Worm (Caenorhabditis elegans) whole organism, late embryonic: ENCODE data around the gene srg-38.
A peak's percentile ranks its signal among the peaks of the same experiment; 100 is the strongest.

Experiments used
- C08G9.2 ChIP-seq: sonication (generic microtip); optimal IDR thresholded peaks from 2 replicates; lab custom pipeline; 2016; ENCODE audit warnings: mild to moderate bottlenecking, missing genetic modification characterization, moderate library complexity, missing compliant biosample characterization
- K02D7.2 ChIP-seq: sonication (generic microtip); optimal IDR thresholded peaks from 2 replicates; lab custom pipeline; 2017; ENCODE audit warnings: mild to moderate bottlenecking, missing genetic modification characterization, missing compliant biosample characterization
- K09A11.1 ChIP-seq: sonication (generic microtip); optimal IDR thresholded peaks from 2 replicates; lab custom pipeline; 2017; ENCODE audit warnings: antibody characterized with exemption, mild to moderate bottlenecking, missing genetic modification characterization, missing compliant biosample characterization; ENCODE audit not compliant: insufficient read depth
- T23F11.4 ChIP-seq: fragments of 200-800 bp; sonication (Bioruptor generic); optimal IDR thresholded peaks from 2 replicates; lab custom pipeline; 2018; ENCODE audit warnings: mild to moderate bottlenecking, missing genetic modification characterization, missing compliant biosample characterization
- ceh-14 ChIP-seq: sonication (generic microtip); optimal IDR thresholded peaks from 2 replicates; lab custom pipeline; 2016; ENCODE audit warnings: missing genotype, missing genetic modification characterization, missing compliant biosample characterization
- ceh-2 ChIP-seq: sonication (generic microtip); optimal IDR thresholded peaks from 2 replicates; lab custom pipeline; 2016; ENCODE audit warnings: missing genotype, missing genetic modification characterization, missing compliant biosample characterization
- ceh-24 ChIP-seq: sonication (generic microtip); optimal IDR thresholded peaks from 2 replicates; lab custom pipeline; 2016; ENCODE audit warnings: mild to moderate bottlenecking, missing genetic modification characterization, missing compliant biosample characterization
- ceh-31 ChIP-seq: sonication (generic microtip); optimal IDR thresholded peaks from 2 replicates; lab custom pipeline; 2016; ENCODE audit warnings: missing genetic modification characterization, missing compliant biosample characterization
- ceh-45 ChIP-seq: fragments of 200-800 bp; sonication (Bioruptor generic); IDR thresholded peaks from 2 replicates; pipeline ENCODE4 v1.3.6; 2022; ENCODE audit warnings: missing genetic modification reagents, missing genetic modification characterization, missing compliant biosample characterization
- ceh-48 ChIP-seq: sonication (generic microtip); optimal IDR thresholded peaks from 2 replicates; lab custom pipeline; 2016; ENCODE audit warnings: missing genetic modification characterization, inconsistent platforms, missing compliant biosample characterization
- ceh-6 ChIP-seq: fragments of 200-800 bp; sonication (Bioruptor generic); optimal IDR thresholded peaks from 2 replicates; lab custom pipeline; 2018; ENCODE audit warnings: mild to moderate bottlenecking, missing genetic modification characterization, missing compliant biosample characterization
- ceh-9 ChIP-seq: sonication (generic microtip); optimal IDR thresholded peaks from 2 replicates; lab custom pipeline; 2016; ENCODE audit warnings: mild to moderate bottlenecking, missing genetic modification characterization, inconsistent platforms, missing compliant biosample characterization
- che-1 ChIP-seq: sonication (generic microtip); optimal IDR thresholded peaks from 2 replicates; lab custom pipeline; 2016; ENCODE audit warnings: mild to moderate bottlenecking, missing genetic modification characterization, missing compliant biosample characterization
- dve-1 ChIP-seq: sonication (generic microtip); optimal IDR thresholded peaks from 2 replicates; lab custom pipeline; 2017; ENCODE audit warnings: antibody characterized with exemption, mild to moderate bottlenecking, missing genetic modification characterization, missing compliant biosample characterization
- ets-4 ChIP-seq: sonication (generic microtip); optimal IDR thresholded peaks from 2 replicates; lab custom pipeline; 2016; ENCODE audit warnings: missing genetic modification characterization, missing compliant biosample characterization
- fax-1 ChIP-seq: sonication (generic microtip); optimal IDR thresholded peaks from 2 replicates; lab custom pipeline; 2016; ENCODE audit warnings: missing genotype, missing genetic modification characterization, missing compliant biosample characterization
- hlh-13 ChIP-seq: fragments of 200-800 bp; sonication (Bioruptor generic); optimal IDR thresholded peaks from 2 replicates; lab custom pipeline; 2018; ENCODE audit warnings: mild to moderate bottlenecking, missing genetic modification characterization, missing compliant biosample characterization
- hlh-15 ChIP-seq: sonication (generic microtip); optimal IDR thresholded peaks from 2 replicates; lab custom pipeline; 2016; ENCODE audit warnings: missing genetic modification characterization, missing compliant biosample characterization
- hlh-30 ChIP-seq: sonication (generic microtip); optimal IDR thresholded peaks from 2 replicates; lab custom pipeline; 2017; ENCODE audit warnings: antibody characterized with exemption, missing genetic modification characterization, missing compliant biosample characterization; ENCODE audit not compliant: insufficient read depth
- mec-3 ChIP-seq: sonication (generic microtip); optimal IDR thresholded peaks from 2 replicates; lab custom pipeline; 2016; ENCODE audit warnings: borderline replicate concordance, missing genetic modification characterization, missing compliant biosample characterization
- nfya-1 ChIP-seq: sonication (generic microtip); optimal IDR thresholded peaks from 2 replicates; lab custom pipeline; 2017; ENCODE audit warnings: missing genetic modification characterization, mild to moderate bottlenecking, missing compliant biosample characterization, antibody characterized with exemption, moderate library complexity
- nhr-11 ChIP-seq: fragments of 150-350 bp; optimal IDR thresholded peaks from 2 replicates; lab custom pipeline; 2014; ENCODE audit warnings: missing biosample characterization, missing genetic modification characterization
- nhr-232 ChIP-seq: sonication (generic microtip); optimal IDR thresholded peaks from 2 replicates; lab custom pipeline; 2016; ENCODE audit warnings: missing genetic modification characterization, missing compliant biosample characterization
- npax-4 ChIP-seq: sonication (generic microtip); optimal IDR thresholded peaks from 2 replicates; lab custom pipeline; 2016; ENCODE audit warnings: missing genetic modification characterization, missing compliant biosample characterization
- pat-9 ChIP-seq: fragments of 200-800 bp; sonication (Bioruptor generic); optimal IDR thresholded peaks from 2 replicates; lab custom pipeline; 2018; ENCODE audit warnings: mild to moderate bottlenecking, missing genetic modification characterization, moderate library complexity, missing compliant biosample characterization
- pha-2 ChIP-seq: sonication (generic microtip); optimal IDR thresholded peaks from 2 replicates; lab custom pipeline; 2017; ENCODE audit warnings: mild to moderate bottlenecking, missing genetic modification characterization, missing compliant biosample characterization
- pqm-1 ChIP-seq: sonication (generic microtip); optimal IDR thresholded peaks from 2 replicates; lab custom pipeline; 2016; ENCODE audit warnings: missing genetic modification characterization, missing compliant biosample characterization
- rnt-1 ChIP-seq: sonication (generic microtip); optimal IDR thresholded peaks from 2 replicates; lab custom pipeline; 2016; ENCODE audit warnings: missing genetic modification characterization, missing compliant biosample characterization
- sox-2 ChIP-seq: fragments of 200-800 bp; sonication (Bioruptor generic); IDR thresholded peaks from 2 replicates; pipeline ENCODE4 v1.3.6; 2022; ENCODE audit warnings: missing genetic modification reagents, missing genetic modification characterization, missing compliant biosample characterization
- sox-4 ChIP-seq: sonication (generic microtip); optimal IDR thresholded peaks from 2 replicates; lab custom pipeline; 2017; ENCODE audit warnings: mild to moderate bottlenecking, missing genetic modification characterization, inconsistent platforms, missing compliant biosample characterization
- ttx-3 ChIP-seq: sonication (generic microtip); optimal IDR thresholded peaks from 2 replicates; lab custom pipeline; 2016; ENCODE audit warnings: missing genetic modification reagents, missing genetic modification characterization, missing compliant biosample characterization
- unc-3 ChIP-seq, 2 experiments: fragments of 200-800 bp in 1 of 2; sonication (Bioruptor generic) in 1 of 2; sonication (generic microtip) in 1 of 2; conservative IDR thresholded peaks in 1 of 2; optimal IDR thresholded peaks in 1 of 2; 2 replicates each; pipeline versions ENCODE4 v1.3.6 to Lab custom; 2016 to 2022; ENCODE audit warnings: missing compliant biosample characterization in 2 of 2, missing genetic modification characterization in 2 of 2, missing genetic modification reagents in 1 of 2
- unc-86 ChIP-seq: sonication (generic microtip); optimal IDR thresholded peaks from 2 replicates; lab custom pipeline; 2016; ENCODE audit warnings: missing genetic modification characterization, missing compliant biosample characterization
- zip-5 ChIP-seq: sonication (generic microtip); optimal IDR thresholded peaks from 2 replicates; lab custom pipeline; 2016; ENCODE audit warnings: missing genetic modification characterization, missing compliant biosample characterization

Gene srg-38

ce11 chrV:11196631-11197258 is 41.3 kb upstream of the srg-38 start:
- TF ChIP-seq ceh-31 (tag; lab: Kevin White, UChicago) (peak; percentile 32), ceh-45 (GFP tag; lab: Robert Waterston, UW) (no peak)

DNA sequence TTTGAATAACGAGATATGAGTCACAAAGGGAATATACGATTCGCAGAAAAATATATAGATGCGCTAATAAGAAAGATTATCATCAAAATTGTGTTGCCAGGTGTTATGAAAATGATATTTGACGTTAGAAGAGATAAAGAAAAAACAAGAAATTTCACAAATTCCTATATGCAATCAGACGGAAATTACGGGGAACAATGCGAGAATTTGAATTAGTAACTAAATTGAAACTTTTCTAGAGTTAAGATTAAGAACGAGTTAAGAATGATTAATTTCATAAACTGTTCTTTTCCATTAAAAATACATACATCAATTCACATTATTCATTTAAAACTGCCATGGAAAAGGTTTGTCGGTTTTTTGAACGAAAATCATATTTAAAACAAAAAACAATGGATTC is 40.7 kb upstream of the srg-38 start, which contains the start of gene clc-6:
Gene clc-6 (minus strand): TSS at position 101 of the 400 bp plus-strand sequence.
- no peak for TF ChIP-seq sox-4 (tag; lab: Kevin White, UChicago)
- no peak for TF ChIP-seq K02D7.2
- TF ChIP-seq nhr-11 (tag; lab: Kevin White, UChicago): no peak
- no peak for TF ChIP-seq ets-4 (tag; lab: Kevin White, UChicago)
- no peak for TF ChIP-seq T23F11.4 (GFP tag; lab: Kevin White, UChicago)
- TF ChIP-seq mec-3 (tag; lab: Kevin White, UChicago): no peak
- no peak for TF ChIP-seq ceh-45 (GFP tag; lab: Robert Waterston, UW)
- no peak for TF ChIP-seq fax-1 (tag; lab: Kevin White, UChicago)
- no peak for TF ChIP-seq ceh-48
- TF ChIP-seq ceh-6: no peak
- TF ChIP-seq ceh-31 (tag; lab: Kevin White, UChicago): no peak
- no peak for TF ChIP-seq nhr-232
- TF ChIP-seq zip-5: no peak
- TF ChIP-seq ceh-9 (tag; lab: Kevin White, UChicago): no peak

ce11 chrV:11190983-11191382 is 35.5 kb upstream of the srg-38 start, which contains the start of gene lgc-49:
Gene lgc-49, plus strand, starts transcription at chrV:11191283.
- no peak for TF ChIP-seq C08G9.2
- TF ChIP-seq nfya-1 (tag; lab: Kevin White, UChicago): no peak
- TF ChIP-seq K02D7.2: no peak
- TF ChIP-seq npax-4: no peak
- no peak for TF ChIP-seq ttx-3 (tag; lab: Kevin White, UChicago)
- TF ChIP-seq pha-2 (tag; lab: Kevin White, UChicago): no peak
- no peak for TF ChIP-seq ceh-24 (tag; lab: Kevin White, UChicago)
- no peak for TF ChIP-seq hlh-15 (tag; lab: Kevin White, UChicago)
- no peak for TF ChIP-seq K09A11.1 (tag; lab: Kevin White, UChicago)
- no peak for TF ChIP-seq pat-9 (tag; lab: Kevin White, UChicago)
- TF ChIP-seq ceh-31 (tag; lab: Kevin White, UChicago): no peak
- no peak for TF ChIP-seq pqm-1 (tag; lab: Kevin White, UChicago)
- no peak for TF ChIP-seq che-1 (tag; lab: Kevin White, UChicago)
- TF ChIP-seq dve-1 (tag; lab: Kevin White, UChicago): no peak
- TF ChIP-seq ceh-14 (tag; lab: Kevin White, UChicago): no peak
- no peak for TF ChIP-seq unc-3 (GFP tag; conservative IDR thresholded peaks at IDR 0.05; lab: Robert Waterston, UW)
- TF ChIP-seq unc-3 (tag; optimal IDR thresholded peaks at IDR 0.05; lab: Kevin White, UChicago): no peak
- no peak for TF ChIP-seq nhr-232

- no peak for TF ChIP-seq sox-2 (GFP tag; lab: Robert Waterston, UW)
- TF ChIP-seq rnt-1 (tag; lab: Kevin White, UChicago): no peak
- no peak for TF ChIP-seq ceh-6
- TF ChIP-seq C08G9.2: no peak
- TF ChIP-seq hlh-30 (tag; lab: Kevin White, UChicago): no peak
- no peak for TF ChIP-seq ceh-2 (tag; lab: Kevin White, UChicago)
- TF ChIP-seq unc-86 (tag; lab: Kevin White, UChicago): no peak
- TF ChIP-seq hlh-13 (GFP tag; lab: Kevin White, UChicago): no peak
- no peak for TF ChIP-seq T23F11.4 (GFP tag; lab: Kevin White, UChicago)
- no peak for TF ChIP-seq ceh-31 (tag; lab: Kevin White, UChicago)
- TF ChIP-seq pqm-1 (tag; lab: Kevin White, UChicago): no peak
Measured at ce11 chrV:11182925-11183324, 27.5 kb upstream of the srg-38 start, which contains the start of gene cnc-10. Gene cnc-10, plus strand, starts transcription at chrV:11183225.
